Worm (Caenorhabditis elegans) whole organism, young adult: Measurements from ENCODE around the gene dhs-16.
A peak's percentile ranks its signal among the peaks of the same experiment; 100 is the strongest.

Experiments
- B0019.2 ChIP-seq: fragments of 200-800 bp; sonication (Bioruptor generic); conservative IDR thresholded peaks from 2 replicates; pipeline ENCODE4 v1.3.6; 2022; ENCODE audit warnings: missing genetic modification reagents, missing genetic modification characterization, missing compliant biosample characterization
- C06A6.2 ChIP-seq: fragments of 200-800 bp; sonication (Bioruptor generic); conservative IDR thresholded peaks from 2 replicates; pipeline ENCODE4 v1.3.6; 2022; ENCODE audit warnings: missing genetic modification characterization, missing compliant biosample characterization
- F49E8.2 ChIP-seq: sonication (generic microtip); optimal IDR thresholded peaks from 3 replicates; lab custom pipeline; 2017; ENCODE audit warnings: missing genetic modification characterization, mild to moderate bottlenecking, missing compliant biosample characterization, antibody characterized with exemption, moderate library complexity; ENCODE audit not compliant: insufficient read depth
- F57C9.4 ChIP-seq: sonication (generic microtip); optimal IDR thresholded peaks from 2 replicates; lab custom pipeline; 2017; ENCODE audit warnings: mild to moderate bottlenecking, missing genetic modification characterization, missing compliant biosample characterization
- K12H6.12 ChIP-seq: fragments of 200-800 bp; sonication (Bioruptor generic); optimal IDR thresholded peaks from 2 replicates; lab custom pipeline; 2018; ENCODE audit warnings: mild to moderate bottlenecking, missing genetic modification characterization, missing compliant biosample characterization
- T07F8.4 ChIP-seq: sonication (generic microtip); optimal IDR thresholded peaks from 2 replicates; lab custom pipeline; 2016; ENCODE audit warnings: mild to moderate bottlenecking, missing genetic modification characterization, moderate library complexity, missing compliant biosample characterization
- T26A5.8 ChIP-seq: sonication (generic microtip); optimal IDR thresholded peaks from 2 replicates; lab custom pipeline; 2016; ENCODE audit warnings: missing genetic modification characterization, missing compliant biosample characterization
- Y53G8AR.9 ChIP-seq: fragments of 200-800 bp; sonication (Bioruptor generic); conservative IDR thresholded peaks from 2 replicates; pipeline ENCODE4 v1.3.6; 2022; ENCODE audit warnings: missing genetic modification reagents, missing genetic modification characterization, missing compliant biosample characterization
- Y56A3A.18 ChIP-seq: fragments of 200-800 bp; sonication (Bioruptor generic); IDR thresholded peaks from 2 replicates; pipeline ENCODE4 v1.3.6; 2022; ENCODE audit warnings: missing genetic modification reagents, missing genetic modification characterization, missing compliant biosample characterization
- Y79H2A.3 ChIP-seq: fragments of 200-800 bp; sonication (Bioruptor generic); conservative IDR thresholded peaks from 2 replicates; pipeline ENCODE4 v1.3.6; 2022; ENCODE audit warnings: missing genetic modification reagents, missing genetic modification characterization, missing compliant biosample characterization
- Y95B8A.8 ChIP-seq: fragments of 200-800 bp; sonication (Bioruptor generic); IDR thresholded peaks from 2 replicates; pipeline ENCODE4 v1.3.6; 2022; ENCODE audit warnings: missing genetic modification reagents, missing genetic modification characterization, missing compliant biosample characterization
- akir-1 ChIP-seq: fragments of 200-800 bp; sonication (Bioruptor generic); optimal IDR thresholded peaks from 2 replicates; lab custom pipeline; 2018; ENCODE audit warnings: mild to moderate bottlenecking, missing genetic modification characterization, moderate library complexity, missing compliant biosample characterization
- ama-1 ChIP-seq, 3 experiments: fragments of 150-350 bp in 1 of 3; sonication (generic microtip) in 2 of 3; optimal IDR thresholded peaks; 2 replicates each; lab custom pipeline; 2014 to 2018; ENCODE audit warnings: missing biosample characterization in 2 of 3, missing genetic modification characterization in 2 of 3, missing genetic modification reagents in 2 of 3
- atf-7 ChIP-seq: sonication (generic microtip); optimal IDR thresholded peaks from 2 replicates; lab custom pipeline; 2017; ENCODE audit warnings: mild to moderate bottlenecking, missing genetic modification characterization, missing compliant biosample characterization
- athp-1 ChIP-seq: sonication (generic microtip); optimal IDR thresholded peaks from 2 replicates; lab custom pipeline; 2017; ENCODE audit warnings: mild to moderate bottlenecking, missing genetic modification characterization, missing compliant biosample characterization
- attf-5 ChIP-seq: fragments of 200-800 bp; sonication (Bioruptor generic); optimal IDR thresholded peaks from 2 replicates; lab custom pipeline; 2018; ENCODE audit warnings: mild to moderate bottlenecking, missing genetic modification characterization, missing compliant biosample characterization
- cebp-1 ChIP-seq, 2 experiments: fragments of 200-800 bp in 1 of 2; sonication (Bioruptor generic) in 1 of 2; sonication (generic microtip) in 1 of 2; IDR thresholded peaks in 1 of 2; optimal IDR thresholded peaks in 1 of 2; 2 replicates each; pipeline versions ENCODE4 v1.3.6 to Lab custom; 2017 to 2022; ENCODE audit warnings: missing compliant biosample characterization in 2 of 2, missing genetic modification characterization in 2 of 2, mild to moderate bottlenecking in 1 of 2, missing genetic modification reagents in 1 of 2, moderate library complexity in 1 of 2
- cebp-2 ChIP-seq: fragments of 200-800 bp; sonication (Bioruptor generic); IDR thresholded peaks from 2 replicates; pipeline ENCODE4 v1.3.6; 2022; ENCODE audit warnings: missing genetic modification characterization, missing compliant biosample characterization
- ceh-27 ChIP-seq: fragments of 200-800 bp; sonication (Bioruptor generic); optimal IDR thresholded peaks from 2 replicates; lab custom pipeline; 2018; ENCODE audit warnings: mild to moderate bottlenecking, missing genetic modification characterization, moderate library complexity, missing compliant biosample characterization
- ceh-40 ChIP-seq: fragments of 200-800 bp; sonication (Bioruptor generic); IDR thresholded peaks from 2 replicates; pipeline ENCODE4 v1.3.6; 2022; ENCODE audit warnings: missing genetic modification characterization, missing compliant biosample characterization
- ceh-58 ChIP-seq: fragments of 200-800 bp; sonication (Bioruptor generic); IDR thresholded peaks from 2 replicates; pipeline ENCODE4 v1.3.6; 2022; ENCODE audit warnings: missing genetic modification characterization, missing compliant biosample characterization
- ceh-79 ChIP-seq: sonication (generic microtip); optimal IDR thresholded peaks from 2 replicates; lab custom pipeline; 2017; ENCODE audit warnings: mild to moderate bottlenecking, missing genetic modification characterization, missing compliant biosample characterization
- dpl-1 ChIP-seq: fragments of 150-350 bp; optimal IDR thresholded peaks from 2 replicates; lab custom pipeline; 2014; ENCODE audit warnings: missing biosample characterization, missing genetic modification reagents, missing genetic modification characterization
- ets-4 ChIP-seq: fragments of 200-800 bp; sonication (Bioruptor generic); optimal IDR thresholded peaks from 2 replicates; lab custom pipeline; 2018; ENCODE audit warnings: mild to moderate bottlenecking, missing genetic modification characterization, missing compliant biosample characterization
- him-1 ChIP-seq: sonication (generic microtip); optimal IDR thresholded peaks from 2 replicates; lab custom pipeline; 2016; ENCODE audit warnings: missing genotype, missing genetic modification reagents, missing genetic modification characterization, missing compliant biosample characterization
- hlh-12 ChIP-seq: sonication (generic microtip); optimal IDR thresholded peaks from 2 replicates; lab custom pipeline; 2016; ENCODE audit warnings: missing genetic modification characterization, missing compliant biosample characterization
- hmg-1.2 ChIP-seq: fragments of 200-800 bp; sonication (Bioruptor generic); IDR thresholded peaks from 2 replicates; pipeline ENCODE4 v1.3.6; 2022; ENCODE audit warnings: missing genetic modification reagents, missing genetic modification characterization, missing compliant biosample characterization
- hmg-20 ChIP-seq: fragments of 200-800 bp; sonication (Bioruptor generic); IDR thresholded peaks from 2 replicates; pipeline ENCODE4 v1.3.6; 2022; ENCODE audit warnings: missing genetic modification reagents, missing genetic modification characterization, missing compliant biosample characterization
- let-526 ChIP-seq: fragments of 200-800 bp; sonication (Bioruptor generic); IDR thresholded peaks from 2 replicates; pipeline ENCODE4 v1.3.6; 2022; ENCODE audit warnings: missing genetic modification reagents, missing genetic modification characterization, missing compliant biosample characterization
- lin-35 ChIP-seq, 3 experiments: fragments of 150-350 bp in 2 of 3; sonication (generic microtip) in 1 of 3; optimal IDR thresholded peaks; 2 replicates each; lab custom pipeline; 2014 to 2018; ENCODE audit warnings: missing biosample characterization in 3 of 3, missing genetic modification characterization in 3 of 3, missing genetic modification reagents in 3 of 3
- lsl-1 ChIP-seq: fragments of 200-800 bp; sonication (Bioruptor generic); optimal IDR thresholded peaks from 2 replicates; lab custom pipeline; 2018; ENCODE audit warnings: mild to moderate bottlenecking, missing genetic modification characterization, moderate library complexity, missing compliant biosample characterization
- madf-10 ChIP-seq: sonication (generic microtip); optimal IDR thresholded peaks from 2 replicates; lab custom pipeline; 2016; ENCODE audit warnings: mild to moderate bottlenecking, missing genetic modification characterization, missing compliant biosample characterization
- madf-3 ChIP-seq: fragments of 200-800 bp; sonication (Bioruptor generic); IDR thresholded peaks from 2 replicates; pipeline ENCODE4 v1.3.6; 2022; ENCODE audit warnings: missing genetic modification reagents, missing genetic modification characterization, missing compliant biosample characterization
- mes-4 ChIP-seq: sonication (generic microtip); optimal IDR thresholded peaks from 2 replicates; lab custom pipeline; 2016; ENCODE audit warnings: missing genotype, missing genetic modification characterization, missing compliant biosample characterization
- mxl-1 ChIP-seq: sonication (generic microtip); optimal IDR thresholded peaks from 2 replicates; lab custom pipeline; 2016; ENCODE audit warnings: missing genetic modification characterization, missing compliant biosample characterization
- nfya-1 ChIP-seq: sonication (generic microtip); optimal IDR thresholded peaks from 2 replicates; lab custom pipeline; 2017; ENCODE audit warnings: antibody characterized with exemption, missing compliant biosample characterization, missing genetic modification characterization, borderline replicate concordance; ENCODE audit not compliant: insufficient read depth
- nfya-2 ChIP-seq: fragments of 200-800 bp; sonication (Bioruptor generic); IDR thresholded peaks from 2 replicates; pipeline ENCODE4 v1.3.6; 2022; ENCODE audit warnings: missing genetic modification reagents, missing genetic modification characterization, missing compliant biosample characterization
- nhr-27 ChIP-seq: fragments of 200-800 bp; sonication (Bioruptor generic); optimal IDR thresholded peaks from 2 replicates; lab custom pipeline; 2018; ENCODE audit warnings: mild to moderate bottlenecking, missing genetic modification characterization, moderate library complexity, missing compliant biosample characterization
- snpc-1.1 ChIP-seq: sonication (generic microtip); optimal IDR thresholded peaks from 2 replicates; lab custom pipeline; 2017; ENCODE audit warnings: missing genetic modification characterization, mild to moderate bottlenecking, missing compliant biosample characterization, antibody characterized with exemption, moderate library complexity, missing genotype, missing genetic modification reagents; ENCODE audit not compliant: insufficient read depth
- snpc-4 ChIP-seq, 5 experiments: fragments of 150-350 bp in 1 of 5; sonication (generic microtip) in 4 of 5; optimal IDR thresholded peaks; 2 replicates each; lab custom pipeline; 2014 to 2018; ENCODE audit warnings: missing genetic modification characterization in 5 of 5, missing biosample characterization in 3 of 5, antibody characterized with exemption in 2 of 5, mild to moderate bottlenecking in 2 of 5, missing compliant biosample characterization in 2 of 5, missing genotype in 2 of 5, moderate library complexity in 2 of 5, missing genetic modification reagents in 1 of 5
- xnd-1 ChIP-seq: sonication (generic microtip); optimal IDR thresholded peaks from 2 replicates; lab custom pipeline; 2016; ENCODE audit warnings: missing genotype, missing genetic modification reagents, missing genetic modification characterization, missing compliant biosample characterization
- zim-3 ChIP-seq: sonication (generic microtip); optimal IDR thresholded peaks from 2 replicates; lab custom pipeline; 2017; ENCODE audit warnings: mild to moderate bottlenecking, missing genetic modification characterization, moderate library complexity, missing compliant biosample characterization
- ztf-22 ChIP-seq: fragments of 200-800 bp; sonication (Bioruptor generic); optimal IDR thresholded peaks from 2 replicates; lab custom pipeline; 2018; ENCODE audit warnings: mild to moderate bottlenecking, missing genetic modification characterization, moderate library complexity, missing compliant biosample characterization
- ztf-25 ChIP-seq: fragments of 200-800 bp; sonication (Bioruptor generic); IDR thresholded peaks from 2 replicates; pipeline ENCODE4 v1.3.6; 2022; ENCODE audit warnings: missing genetic modification reagents, missing genetic modification characterization, missing compliant biosample characterization
- ztf-28 ChIP-seq: fragments of 200-800 bp; sonication (Bioruptor generic); IDR thresholded peaks from 2 replicates; pipeline ENCODE4 v1.3.6; 2022; ENCODE audit warnings: missing genetic modification reagents, missing genetic modification characterization, missing compliant biosample characterization

Gene dhs-16

DNA sequence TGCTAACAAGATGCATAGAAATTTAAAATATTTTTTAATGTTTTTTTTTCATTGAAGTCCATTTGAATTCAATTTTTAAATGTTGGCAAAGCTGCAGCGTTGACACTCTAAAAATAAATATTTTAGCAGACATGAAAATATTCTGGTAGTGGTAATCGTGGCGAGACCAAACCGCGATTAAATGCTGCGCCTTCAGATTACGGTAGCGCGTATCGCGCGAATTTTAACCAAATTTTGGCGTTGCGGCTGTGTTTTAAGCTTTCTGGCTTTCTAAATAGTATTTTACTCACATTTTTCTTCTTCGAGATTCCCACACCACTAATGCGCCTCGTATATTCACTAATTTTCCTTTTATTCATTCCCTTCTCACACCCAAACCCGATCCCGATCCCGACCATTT lies 12.6 kb downstream of the dhs-16 start, which contains the start of gene cpg-4 (continued):
- TF ChIP-seq ama-1 (optimal IDR thresholded peaks at IDR 0.05; lab: Kevin White, UChicago) (no peak), ama-1 (GFP tag; optimal IDR thresholded peaks at IDR 0.05; lab: Kevin White, UChicago) (no peak), dpl-1 (peak; percentile 78), cebp-2 (GFP tag; lab: Robert Waterston, UW) (no peak)

DNA sequence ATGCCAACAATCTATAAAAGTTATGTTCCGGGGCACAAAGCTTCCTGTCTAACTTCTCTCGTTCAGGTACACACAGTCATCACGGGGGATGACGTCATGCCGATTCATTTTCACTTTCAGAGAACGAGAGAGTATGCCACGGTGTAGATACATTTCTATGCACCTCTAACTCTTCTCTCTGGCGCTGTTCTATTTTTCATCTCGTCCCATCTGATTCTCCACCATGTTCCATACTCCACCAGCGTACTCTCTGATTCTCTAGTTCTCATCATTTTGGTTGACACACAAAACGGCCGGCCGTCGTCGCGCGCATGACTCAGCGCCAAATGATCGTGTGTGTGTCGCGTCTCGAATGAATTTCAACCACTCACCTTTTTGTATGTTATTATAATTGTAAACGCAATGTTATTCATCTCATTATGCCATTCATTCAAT lies 16.8 kb downstream of the dhs-16 start:
- TF ChIP-seq nfya-1 (tag; lab: Kevin White, UChicago) (no peak), ztf-22 (GFP tag; lab: Kevin White, UChicago) (peak; percentile 83), lin-35 (GFP tag; optimal IDR thresholded peaks at IDR 0.05; lab: Kevin White, UChicago) (peak in 1 of 3 experiments; percentile 59), lsl-1 (GFP tag; lab: Kevin White, UChicago) (no peak), hlh-12 (no peak), F49E8.2 (no peak), Y95B8A.8 (GFP tag; lab: Robert Waterston, UW) (0 out of 2 replicates have a peak, but pooled peaks have one; percentile 46), nhr-27 (tag; lab: Kevin White, UChicago) (no peak), him-1 (tag; lab: Kevin White, UChicago) (no peak), F57C9.4 (tag; lab: Kevin White, UChicago) (no peak), athp-1 (tag; lab: Kevin White, UChicago) (peak; percentile 69), ceh-40 (GFP tag; lab: Robert Waterston, UW) (no peak), ceh-27 (peak; percentile 80), Y53G8AR.9 (peak; percentile 74; the same call in 1 of the 2 replicates), madf-3 (GFP tag; lab: Robert Waterston, UW) (peak; percentile 83; the same call in 1 of the 2 replicates), ets-4 (GFP tag; lab: Kevin White, UChicago) (peak; percentile 91), let-526 (GFP tag; lab: Robert Waterston, UW) (peak; percentile 80; the same call in 1 of the 2 replicates), xnd-1 (tag; lab: Kevin White, UChicago) (no peak), zim-3 (tag; lab: Kevin White, UChicago) (no peak), Y56A3A.18 (peak; percentile 89; the same call in 1 of the 2 replicates), T07F8.4 (tag; lab: Kevin White, UChicago) (no peak), hmg-1.2 (GFP tag; lab: Robert Waterston, UW) (peak; percentile 95), cebp-1 (GFP tag; IDR thresholded peaks at IDR 0.05; lab: Robert Waterston, UW) (peak; percentile 26; the same call in 1 of the 2 replicates), cebp-1 (tag; optimal IDR thresholded peaks at IDR 0.05; lab: Kevin White, UChicago) (peak; percentile 91), B0019.2 (GFP tag; lab: Robert Waterston, UW) (no peak), T26A5.8 (no peak), atf-7 (tag; lab: Kevin White, UChicago) (peak; percentile 100), hmg-20 (GFP tag; lab: Robert Waterston, UW) (0 out of 2 replicates have a peak, but pooled peaks have one; percentile 13), dpl-1 (no peak), K12H6.12 (peak; percentile 87), mes-4 (tag; lab: Kevin White, UChicago) (no peak), snpc-1.1 (tag; lab: Kevin White, UChicago) (no peak), nfya-2 (GFP tag; lab: Robert Waterston, UW) (no peak), C06A6.2 (GFP tag; lab: Robert Waterston, UW) (peak; percentile 78), Y79H2A.3 (no peak), snpc-4 (GFP tag; optimal IDR thresholded peaks at IDR 0.05; lab: Kevin White, UChicago) (peak; percentile 46), snpc-4 (tag; optimal IDR thresholded peaks at IDR 0.05; lab: Kevin White, UChicago) (peak in 3 of 4 experiments; percentile 50 to 69 (median 69)), ceh-79 (no peak), mxl-1 (no peak), attf-5 (GFP tag; lab: Kevin White, UChicago) (peak; percentile 93), ztf-25 (GFP tag; lab: Robert Waterston, UW) (no peak), madf-10 (tag; lab: Kevin White, UChicago) (peak; percentile 93), ceh-58 (no peak), akir-1 (peak; percentile 13), ztf-28 (GFP tag; lab: Robert Waterston, UW) (no peak)
